Worm (Caenorhabditis elegans): Measurements from ENCODE around the gene nhr-128.

The nhr-128 gene

DNA sequence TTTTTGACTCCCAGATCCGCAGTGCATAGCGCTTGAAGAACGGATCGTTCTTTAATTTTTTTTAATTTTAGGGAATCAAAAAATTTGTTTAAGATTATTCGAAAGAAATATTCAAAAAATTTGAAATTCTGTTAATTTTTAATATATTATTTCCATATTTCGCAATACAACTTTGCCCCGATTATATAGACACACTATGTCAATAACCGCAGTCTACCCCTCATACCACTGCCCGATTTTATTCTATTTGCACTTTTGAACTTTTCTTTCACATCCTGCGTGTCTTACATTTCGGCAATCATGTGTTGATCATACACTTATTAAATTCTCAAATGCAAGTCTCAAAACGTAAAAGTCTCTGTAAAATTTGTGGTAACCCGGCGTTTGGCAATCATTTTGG is 3.1 kb upstream of the nhr-128 start, which contains the start of gene nhr-56:
Gene nhr-56 (plus strand): TSS at position 202 of the 400 bp plus-strand sequence.
- TF ChIP-seq tbx-11 (GFP tag; IDR thresholded peaks at IDR 0.05) (no peak), tra-4 (tag; optimal IDR thresholded peaks at IDR 0.05) (no peak), hmg-4 (GFP tag; optimal IDR thresholded peaks at IDR 0.05) (no peak), B0310.2 (tag; optimal IDR thresholded peaks at IDR 0.05) (no peak), hnd-1 (tag; optimal IDR thresholded peaks at IDR 0.05) (no peak), ets-7 (tag; optimal IDR thresholded peaks at IDR 0.05) (no peak), ceh-36 (tag; optimal IDR thresholded peaks at IDR 0.05) (no peak), tbx-37 (GFP tag; conservative IDR thresholded peaks at IDR 0.05) (no peak), F13C5.2 (tag; optimal IDR thresholded peaks at IDR 0.05) (no peak), scrt-1 (GFP tag; IDR thresholded peaks at IDR 0.05) (no peak), ceh-13 (GFP tag; optimal IDR thresholded peaks at IDR 0.05) (no peak), aly-1 (tag; optimal IDR thresholded peaks at IDR 0.05) (no peak), hmbx-1 (tag; optimal IDR thresholded peaks at IDR 0.05) (no peak)

DNA sequence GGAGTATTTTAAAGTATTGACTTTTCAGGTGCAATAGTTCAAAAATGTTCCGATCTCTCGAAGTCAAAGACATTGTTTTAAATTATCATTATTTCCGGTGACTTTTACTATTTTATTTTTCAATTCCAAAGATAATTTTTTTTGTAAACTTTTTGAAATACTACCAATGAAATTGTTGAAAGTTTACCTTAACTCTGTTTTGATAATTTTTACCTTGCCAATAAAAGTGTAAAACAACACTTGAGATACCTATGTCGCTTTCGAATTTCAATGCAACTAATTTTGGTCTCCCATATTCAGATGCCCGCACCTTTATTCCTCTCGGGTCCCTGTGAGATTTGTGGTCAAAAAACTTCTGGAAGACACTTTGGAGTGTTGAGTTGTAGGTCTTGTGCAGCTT is 3.3 kb downstream of the nhr-128 start, which contains the start of gene nhr-103:
Gene nhr-103 (plus strand): TSS at position 301 of the 400 bp plus-strand sequence.
- no peak for TF ChIP-seq ceh-36 (tag; optimal IDR thresholded peaks at IDR 0.05)
- no peak for TF ChIP-seq sea-1 (GFP tag; conservative IDR thresholded peaks at IDR 0.05)
- TF ChIP-seq pes-1 (GFP tag; IDR thresholded peaks at IDR 0.05): no peak
- TF ChIP-seq tbx-11 (GFP tag; IDR thresholded peaks at IDR 0.05): no peak
- no peak for TF ChIP-seq ceh-13 (GFP tag; optimal IDR thresholded peaks at IDR 0.05)
- no peak for TF ChIP-seq aly-1 (tag; optimal IDR thresholded peaks at IDR 0.05)
- no peak for TF ChIP-seq hmg-4 (GFP tag; optimal IDR thresholded peaks at IDR 0.05)
- TF ChIP-seq tbx-37 (GFP tag; conservative IDR thresholded peaks at IDR 0.05): no peak
- no peak for TF ChIP-seq F13C5.2 (tag; optimal IDR thresholded peaks at IDR 0.05)
- no peak for TF ChIP-seq ets-7 (tag; optimal IDR thresholded peaks at IDR 0.05)
- no peak for TF ChIP-seq scrt-1 (GFP tag; IDR thresholded peaks at IDR 0.05)
- TF ChIP-seq hmbx-1 (tag; optimal IDR thresholded peaks at IDR 0.05): no peak
- TF ChIP-seq flt-1 (GFP tag; IDR thresholded peaks at IDR 0.05): no peak
- TF ChIP-seq tra-4 (tag; optimal IDR thresholded peaks at IDR 0.05): no peak
- TF ChIP-seq ama-1 (optimal IDR thresholded peaks at IDR 0.05): no peak

DNA sequence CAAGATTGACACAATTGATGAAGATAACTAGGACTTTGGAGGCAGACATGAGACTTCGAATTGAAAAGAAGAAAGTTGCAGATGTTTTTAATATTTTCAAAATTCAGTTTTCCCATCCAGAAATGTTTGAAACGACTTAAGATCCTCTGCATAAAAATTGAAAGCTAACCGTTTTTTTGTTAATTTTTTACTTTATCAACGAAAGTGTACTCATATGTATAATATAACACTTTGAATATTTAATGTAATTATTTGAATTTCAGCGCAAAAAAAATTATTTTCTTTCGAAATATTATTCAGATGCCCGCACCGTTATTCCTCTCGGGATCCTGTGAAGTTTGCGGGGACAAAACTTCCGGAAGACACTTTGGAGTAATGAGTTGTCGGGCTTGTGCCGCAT is 5.0 kb downstream of the nhr-128 start, which contains the start of gene nhr-18:
Gene nhr-18 (plus strand): TSS at position 301 of the 400 bp plus-strand sequence.
- TF ChIP-seq pes-1 (GFP tag; IDR thresholded peaks at IDR 0.05) (no peak), hmg-4 (GFP tag; optimal IDR thresholded peaks at IDR 0.05) (no peak), scrt-1 (GFP tag; IDR thresholded peaks at IDR 0.05) (no peak), tbx-37 (GFP tag; conservative IDR thresholded peaks at IDR 0.05) (no peak), tbx-11 (GFP tag; IDR thresholded peaks at IDR 0.05) (no peak), hmbx-1 (tag; optimal IDR thresholded peaks at IDR 0.05) (no peak), sea-1 (GFP tag; conservative IDR thresholded peaks at IDR 0.05) (no peak), ama-1 (optimal IDR thresholded peaks at IDR 0.05) (no peak), flt-1 (GFP tag; IDR thresholded peaks at IDR 0.05) (no peak)

DNA sequence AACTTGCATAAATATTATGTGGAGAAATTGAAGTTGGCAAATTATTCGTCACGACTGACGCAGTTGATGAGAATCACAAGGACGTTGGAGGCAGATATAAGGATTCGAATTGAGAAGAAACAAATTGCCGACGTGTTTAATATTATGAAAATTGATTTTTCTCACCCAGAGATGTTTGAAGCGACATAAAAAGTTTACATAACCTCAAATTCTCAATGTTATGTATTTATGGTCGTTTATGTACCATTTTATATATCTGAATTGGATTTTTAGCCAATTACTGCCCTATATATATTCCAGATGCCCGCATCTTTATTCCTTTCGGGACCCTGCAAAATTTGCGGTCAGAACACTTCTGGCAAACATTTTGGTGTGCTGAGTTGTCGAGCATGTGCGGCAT is 6.9 kb downstream of the nhr-128 start, which contains the start of gene nhr-126:
Gene nhr-126 (plus strand): TSS at position 301 of the 400 bp plus-strand sequence.
- no peak for TF ChIP-seq hnd-1 (tag; optimal IDR thresholded peaks at IDR 0.05)
- no peak for TF ChIP-seq aly-1 (tag; optimal IDR thresholded peaks at IDR 0.05)
- no peak for TF ChIP-seq sea-1 (GFP tag; conservative IDR thresholded peaks at IDR 0.05)
- TF ChIP-seq tbx-11 (GFP tag; IDR thresholded peaks at IDR 0.05): no peak
- TF ChIP-seq tbx-37 (GFP tag; conservative IDR thresholded peaks at IDR 0.05): no peak
- no peak for TF ChIP-seq hmg-4 (GFP tag; optimal IDR thresholded peaks at IDR 0.05)
- no peak for TF ChIP-seq ama-1 (optimal IDR thresholded peaks at IDR 0.05)
- no peak for TF ChIP-seq scrt-1 (GFP tag; IDR thresholded peaks at IDR 0.05)
- no peak for TF ChIP-seq hmbx-1 (tag; optimal IDR thresholded peaks at IDR 0.05)
- TF ChIP-seq flt-1 (GFP tag; IDR thresholded peaks at IDR 0.05): no peak
- no peak for TF ChIP-seq ceh-36 (tag; optimal IDR thresholded peaks at IDR 0.05)
- no peak for TF ChIP-seq tra-4 (tag; optimal IDR thresholded peaks at IDR 0.05)
- no peak for TF ChIP-seq ceh-13 (GFP tag; optimal IDR thresholded peaks at IDR 0.05)
- TF ChIP-seq F13C5.2 (tag; optimal IDR thresholded peaks at IDR 0.05): no peak

DNA sequence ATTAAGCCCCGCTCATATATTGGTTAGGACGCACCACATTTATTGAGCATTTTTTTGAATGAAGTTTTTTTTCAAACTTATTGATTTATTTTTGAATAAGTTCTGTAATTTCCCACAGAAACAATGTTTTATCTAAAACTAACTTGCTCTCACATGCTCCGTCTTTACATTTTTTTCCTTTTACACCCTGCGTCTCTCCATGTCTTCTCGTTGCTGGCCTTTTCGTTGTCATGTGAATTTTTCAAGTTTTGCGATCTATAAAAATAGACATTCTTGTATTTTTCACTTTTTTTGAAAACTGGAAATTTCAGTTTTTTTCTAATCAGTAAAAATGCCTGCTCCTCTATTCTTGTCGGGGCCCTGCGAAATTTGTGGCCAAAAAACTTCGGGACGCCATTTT is 9.0 kb downstream of the nhr-128 start, which contains the start of gene nhr-134:
Gene nhr-134 (plus strand): TSS at position 312 of the 400 bp plus-strand sequence.
- TF ChIP-seq hmg-4 (GFP tag; optimal IDR thresholded peaks at IDR 0.05) (no peak), flt-1 (GFP tag; IDR thresholded peaks at IDR 0.05) (no peak), sea-1 (GFP tag; conservative IDR thresholded peaks at IDR 0.05) (no peak), aly-1 (tag; optimal IDR thresholded peaks at IDR 0.05) (no peak), B0310.2 (tag; optimal IDR thresholded peaks at IDR 0.05) (no peak), hnd-1 (tag; optimal IDR thresholded peaks at IDR 0.05) (no peak)

DNA sequence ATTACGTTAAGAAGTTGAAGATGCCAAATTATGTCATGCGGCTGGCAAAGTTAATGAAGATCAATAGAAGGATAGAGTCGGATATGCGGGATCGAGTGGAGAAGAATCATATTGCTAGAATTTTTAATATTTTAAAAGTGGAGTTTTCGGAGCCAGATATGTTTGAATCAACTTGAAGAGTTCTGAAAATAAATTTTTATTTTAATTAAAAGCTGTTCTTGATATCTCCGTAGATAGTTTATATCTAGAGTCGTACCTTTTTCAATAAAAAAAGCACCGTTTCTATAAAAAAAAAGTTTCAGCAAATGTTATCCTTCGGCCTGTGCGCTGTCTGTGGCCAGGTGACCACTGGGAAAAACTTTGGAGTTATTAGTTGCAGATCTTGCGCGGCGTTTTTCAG is 11.3 kb downstream of the nhr-128 start, which contains the start of gene nhr-96:
Gene nhr-96 (plus strand): TSS at position 301 of the 400 bp plus-strand sequence.
- TF ChIP-seq pes-1 (GFP tag; IDR thresholded peaks at IDR 0.05): no peak
- TF ChIP-seq F13C5.2 (tag; optimal IDR thresholded peaks at IDR 0.05): no peak
- TF ChIP-seq tbx-37 (GFP tag; conservative IDR thresholded peaks at IDR 0.05): no peak
- no peak for TF ChIP-seq hmg-4 (GFP tag; optimal IDR thresholded peaks at IDR 0.05)
- no peak for TF ChIP-seq hnd-1 (tag; optimal IDR thresholded peaks at IDR 0.05)
- no peak for TF ChIP-seq ets-7 (tag; optimal IDR thresholded peaks at IDR 0.05)
- no peak for TF ChIP-seq scrt-1 (GFP tag; IDR thresholded peaks at IDR 0.05)
- TF ChIP-seq tbx-11 (GFP tag; IDR thresholded peaks at IDR 0.05): no peak
- no peak for TF ChIP-seq ama-1 (optimal IDR thresholded peaks at IDR 0.05)
- TF ChIP-seq flt-1 (GFP tag; IDR thresholded peaks at IDR 0.05): no peak
- TF ChIP-seq ceh-13 (GFP tag; optimal IDR thresholded peaks at IDR 0.05): no peak
- no peak for TF ChIP-seq sea-1 (GFP tag; conservative IDR thresholded peaks at IDR 0.05)
- no peak for TF ChIP-seq tra-4 (tag; optimal IDR thresholded peaks at IDR 0.05)
- TF ChIP-seq ceh-36 (tag; optimal IDR thresholded peaks at IDR 0.05): no peak

DNA sequence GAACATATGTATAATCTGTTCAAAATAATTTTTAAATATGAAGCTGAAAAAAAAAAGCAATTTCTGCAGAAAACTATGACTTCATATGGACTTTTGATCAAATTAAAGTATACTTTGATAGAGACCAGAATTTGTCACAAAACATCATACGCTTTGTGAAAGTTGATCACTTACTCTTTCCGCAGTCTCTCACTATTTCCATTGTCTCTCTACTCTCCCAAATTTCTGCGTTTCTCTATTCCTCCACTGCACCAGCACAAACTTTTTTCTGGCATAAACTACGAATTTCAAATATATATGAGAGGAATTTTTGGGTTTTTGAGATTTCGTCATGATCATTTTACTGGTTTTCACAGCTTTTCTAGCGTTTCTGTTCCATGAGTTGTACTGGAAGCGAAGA is 14.0 kb downstream of the nhr-128 start, which contains the start of gene cyp-33C4:
Gene cyp-33C4 (plus strand): TSS at position 293 of the 400 bp plus-strand sequence.
- TF ChIP-seq F13C5.2 (tag; optimal IDR thresholded peaks at IDR 0.05) (no peak), hnd-1 (tag; optimal IDR thresholded peaks at IDR 0.05) (no peak), aly-1 (tag; optimal IDR thresholded peaks at IDR 0.05) (no peak)

DNA sequence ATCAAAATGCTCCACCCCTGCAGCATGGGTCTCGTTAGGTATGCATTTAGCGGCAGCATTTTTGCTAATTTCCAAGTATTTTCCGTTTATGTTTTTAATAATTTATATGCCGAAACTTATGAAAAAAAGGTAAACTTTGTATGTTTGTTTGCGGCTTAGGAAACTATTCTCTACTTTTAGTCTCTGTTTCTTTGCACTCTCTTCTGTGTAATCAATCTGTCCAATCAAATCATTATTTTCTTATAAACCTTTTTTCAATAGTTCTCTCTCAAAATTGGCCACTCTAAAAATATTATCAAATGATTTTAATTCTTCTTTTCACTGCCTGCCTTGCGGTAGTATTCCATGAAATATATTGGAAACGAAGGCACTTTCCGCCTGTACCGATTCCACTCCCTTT is 16.1 kb downstream of the nhr-128 start:
- no peak for TF ChIP-seq ets-7 (tag; optimal IDR thresholded peaks at IDR 0.05)
- TF ChIP-seq B0310.2 (tag; optimal IDR thresholded peaks at IDR 0.05): no peak
- TF ChIP-seq tbx-11 (GFP tag; IDR thresholded peaks at IDR 0.05): no peak
- no peak for TF ChIP-seq ceh-36 (tag; optimal IDR thresholded peaks at IDR 0.05)
- TF ChIP-seq ceh-13 (GFP tag; optimal IDR thresholded peaks at IDR 0.05): no peak
- TF ChIP-seq ama-1 (optimal IDR thresholded peaks at IDR 0.05): no peak
- no peak for TF ChIP-seq flt-1 (GFP tag; IDR thresholded peaks at IDR 0.05)
- TF ChIP-seq pes-1 (GFP tag; IDR thresholded peaks at IDR 0.05): no peak
- no peak for TF ChIP-seq sea-1 (GFP tag; conservative IDR thresholded peaks at IDR 0.05)
- no peak for TF ChIP-seq hnd-1 (tag; optimal IDR thresholded peaks at IDR 0.05)
- no peak for TF ChIP-seq tra-4 (tag; optimal IDR thresholded peaks at IDR 0.05)
- TF ChIP-seq tbx-37 (GFP tag; conservative IDR thresholded peaks at IDR 0.05): no peak

All from whole organism, early embryonic.